Worm (Caenorhabditis elegans): ENCODE results near the gene frm-8.

Gene frm-8

DNA sequence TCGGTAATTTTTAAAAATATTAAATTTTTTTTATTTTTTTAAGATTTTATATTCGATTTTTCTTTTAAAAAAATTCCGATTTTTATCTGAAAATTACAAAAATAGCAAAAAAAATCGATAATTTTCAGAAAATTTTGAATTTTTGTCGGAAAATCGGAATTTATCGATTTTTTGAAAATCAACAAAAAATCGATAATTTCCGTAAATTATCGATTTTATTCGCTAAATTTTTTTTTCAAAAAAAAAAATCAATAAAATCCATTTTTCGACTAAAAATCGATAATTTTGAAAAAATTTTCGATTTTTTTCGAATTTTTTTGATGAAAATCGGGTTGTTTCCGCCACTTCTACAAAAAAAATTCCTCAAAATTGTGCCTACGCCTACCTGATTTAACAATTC is 23.4 kb upstream of the frm-8 start:
- TF ChIP-seq unc-30 (tag; optimal IDR thresholded peaks at IDR 0.05) (no peak), lin-39 (tag; optimal IDR thresholded peaks at IDR 0.05) (no peak), C16A3.4 (tag; optimal IDR thresholded peaks at IDR 0.05) (no peak), lsy-2 (tag; optimal IDR thresholded peaks at IDR 0.05) (no peak), nhr-76 (tag; optimal IDR thresholded peaks at IDR 0.05) (no peak), fkh-10 (GFP tag; optimal IDR thresholded peaks at IDR 0.05) (no peak), xbp-1 (tag; optimal IDR thresholded peaks at IDR 0.05) (no peak), fkh-8 (tag; optimal IDR thresholded peaks at IDR 0.05) (no peak), zag-1 (tag; optimal IDR thresholded peaks at IDR 0.05) (no peak), ceh-8 (GFP tag; optimal IDR thresholded peaks at IDR 0.05) (no peak), C34B4.2 (tag; optimal IDR thresholded peaks at IDR 0.05) (no peak), nhr-77 (tag; optimal IDR thresholded peaks at IDR 0.05) (no peak)

DNA sequence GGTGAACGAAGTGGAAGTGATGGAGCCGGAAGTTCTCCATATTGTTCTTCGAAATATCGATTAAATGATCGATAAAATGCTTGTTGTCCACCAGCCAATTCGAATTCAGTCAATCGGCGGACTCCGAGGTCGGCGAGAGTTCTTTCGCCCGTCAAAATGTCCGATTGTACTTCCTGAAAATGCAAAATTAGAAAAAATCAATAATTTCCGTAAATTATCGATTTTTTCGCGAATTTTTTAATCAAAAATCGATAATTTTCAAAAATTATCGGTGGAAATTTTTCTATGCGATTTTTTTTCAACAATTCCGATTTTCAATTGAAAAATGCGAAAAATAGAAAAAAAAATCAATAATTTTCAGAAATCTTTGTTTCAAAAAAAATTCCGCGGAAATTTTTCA is 23.0 kb upstream of the frm-8 start:
- TF ChIP-seq ceh-8 (GFP tag; optimal IDR thresholded peaks at IDR 0.05), result no peak
- TF ChIP-seq nhr-77 (tag; optimal IDR thresholded peaks at IDR 0.05), result no peak
- TF ChIP-seq snu-23 (GFP tag; optimal IDR thresholded peaks at IDR 0.05), result no peak
- TF ChIP-seq efl-1 (optimal IDR thresholded peaks at IDR 0.05), result no peak
- no peak for TF ChIP-seq efl-1 (GFP tag; optimal IDR thresholded peaks at IDR 0.05 in 1 of 2)
- no peak for TF ChIP-seq ztf-11 (tag; optimal IDR thresholded peaks at IDR 0.05)
- TF ChIP-seq Y116A8C.19 (tag; optimal IDR thresholded peaks at IDR 0.05; ENCODE audit: borderline replicate concordance), result no peak
- TF ChIP-seq nhr-76 (tag; optimal IDR thresholded peaks at IDR 0.05), result no peak
- no peak for TF ChIP-seq nhr-11 (tag; optimal IDR thresholded peaks at IDR 0.05)
- TF ChIP-seq C34B4.2 (tag; optimal IDR thresholded peaks at IDR 0.05), result no peak

DNA sequence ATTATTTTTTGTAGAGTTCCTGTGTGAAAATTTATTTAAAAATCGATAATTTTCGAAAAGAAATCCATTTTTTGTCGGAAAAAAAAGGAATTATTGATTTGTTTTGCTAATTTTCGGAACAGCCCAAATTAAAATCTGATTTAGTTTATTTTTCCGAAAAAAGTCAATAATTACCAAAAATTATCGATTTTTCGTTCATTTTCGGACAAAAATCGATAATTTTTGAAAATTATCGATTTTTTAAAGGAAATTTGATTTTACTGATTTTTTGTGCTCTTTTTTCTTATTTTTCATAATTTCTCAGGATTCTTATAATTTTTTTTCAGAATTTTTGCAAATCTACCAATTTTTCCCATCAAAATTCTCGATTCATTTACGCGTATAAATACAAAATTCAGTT is 22.4 kb upstream of the frm-8 start:
- TF ChIP-seq nhr-76 (tag; optimal IDR thresholded peaks at IDR 0.05), result no peak
- no peak for TF ChIP-seq isw-1 (GFP tag; IDR thresholded peaks at IDR 0.05)
- TF ChIP-seq ama-1 (optimal IDR thresholded peaks at IDR 0.05), result no peak
- no peak for TF ChIP-seq hlh-4 (tag; optimal IDR thresholded peaks at IDR 0.05)
- no peak for TF ChIP-seq irx-1 (tag; optimal IDR thresholded peaks at IDR 0.05)
- TF ChIP-seq ztf-11 (tag; optimal IDR thresholded peaks at IDR 0.05), result no peak
- TF ChIP-seq mep-1 (tag; optimal IDR thresholded peaks at IDR 0.05), result no peak
- no peak for TF ChIP-seq egl-13 (tag; optimal IDR thresholded peaks at IDR 0.05)
- no peak for TF ChIP-seq nhr-47 (tag; optimal IDR thresholded peaks at IDR 0.05)
- TF ChIP-seq mef-2 (tag; optimal IDR thresholded peaks at IDR 0.05), result no peak

ce11 chrIII:3240893-3241292 is 21.9 kb upstream of the frm-8 start:
- TF ChIP-seq ztf-4 (tag; optimal IDR thresholded peaks at IDR 0.05) (no peak), nhr-90 (tag; optimal IDR thresholded peaks at IDR 0.05; ENCODE audit: poor library complexity) (no peak)

- TF ChIP-seq hlh-17 (GFP tag; optimal IDR thresholded peaks at IDR 0.05; ENCODE audit: borderline replicate concordance), result no peak
- no peak for TF ChIP-seq lin-39 (tag; optimal IDR thresholded peaks at IDR 0.05)
- TF ChIP-seq C16A3.4 (tag; optimal IDR thresholded peaks at IDR 0.05), result no peak
- no peak for TF ChIP-seq ztf-11 (tag; optimal IDR thresholded peaks at IDR 0.05)
- TF ChIP-seq egl-27 (tag; optimal IDR thresholded peaks at IDR 0.05), result no peak
- TF ChIP-seq sox-4 (tag; optimal IDR thresholded peaks at IDR 0.05), result no peak
- no peak for TF ChIP-seq sup-37 (GFP tag; optimal IDR thresholded peaks at IDR 0.05)
- no peak for TF ChIP-seq F16B12.6 (tag; optimal IDR thresholded peaks at IDR 0.05)
- TF ChIP-seq nhr-77 (tag; optimal IDR thresholded peaks at IDR 0.05), result no peak
- TF ChIP-seq isw-1 (GFP tag; IDR thresholded peaks at IDR 0.05), result no peak
- no peak for TF ChIP-seq dpl-1 (GFP tag; optimal IDR thresholded peaks at IDR 0.05)
- no peak for TF ChIP-seq unc-98 (GFP tag; IDR thresholded peaks at IDR 0.05)
- no peak for TF ChIP-seq aha-1 (tag; optimal IDR thresholded peaks at IDR 0.05)
- TF ChIP-seq unc-130 (tag; optimal IDR thresholded peaks at IDR 0.05), result no peak
- TF ChIP-seq lin-35 (GFP tag; optimal IDR thresholded peaks at IDR 0.05), result no peak
- TF ChIP-seq ceh-8 (GFP tag; optimal IDR thresholded peaks at IDR 0.05), result no peak
These were observed 13.8 kb upstream of the frm-8 start, which contains the start of gene Y53G8AL.1 for ce11 chrIII:3232650-3233152. Y53G8AL.1 (plus strand) TSS chrIII:3233102.

Measured in whole organism, L1 larva.